Worm (Caenorhabditis elegans) whole organism, L4 larva: Measurements from ENCODE around the gene W02H3.1.

Source experiments
- hmg-1.1 ChIP-seq: fragments of 200-800 bp; sonication (Bioruptor generic); IDR thresholded peaks from 2 replicates; pipeline ENCODE4 v1.3.6; 2022; ENCODE audit warnings: missing genetic modification reagents, missing genetic modification characterization, missing compliant biosample characterization
- nhr-10 ChIP-seq: fragments of 150-350 bp; optimal IDR thresholded peaks from 2 replicates; lab custom pipeline; 2014; ENCODE audit warnings: missing biosample characterization, missing genetic modification characterization
- nhr-76 ChIP-seq: fragments of 150-350 bp; optimal IDR thresholded peaks from 2 replicates; lab custom pipeline; 2014; ENCODE audit warnings: missing biosample characterization, missing genetic modification characterization

DNA sequence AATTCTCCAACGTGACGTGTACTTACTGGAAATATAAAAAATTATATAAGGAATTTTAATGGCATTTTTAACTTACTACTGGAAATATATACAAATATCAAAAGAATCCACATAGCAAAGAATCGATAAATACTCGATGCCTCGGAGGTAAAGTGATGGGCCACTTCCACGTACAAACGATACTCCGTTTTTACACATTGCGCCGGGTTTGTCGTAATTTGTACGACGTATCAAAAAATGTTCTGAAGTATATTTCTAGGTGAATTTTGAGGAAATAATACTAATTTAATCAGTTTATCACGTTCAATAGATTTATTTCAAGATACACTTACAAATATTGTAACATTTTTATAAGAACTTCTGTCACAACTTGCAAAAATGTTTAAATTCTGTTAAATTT lies 15.5 kb upstream of the W02H3.1 start, which contains the start of gene R08B4.3:
- no peak for TF ChIP-seq nhr-76
- TF ChIP-seq nhr-10 (tag; lab: Kevin White, UChicago): no peak
- no peak for TF ChIP-seq hmg-1.1 (GFP tag; lab: Robert Waterston, UW)
